Worm (Caenorhabditis elegans) whole organism, L2 larva: ENCODE results near the gene idpp-7.

Experiments
- C34F6.9 ChIP-seq: fragments of 150-350 bp; optimal IDR thresholded peaks from 2 replicates; lab custom pipeline; 2014; ENCODE audit warnings: missing biosample characterization, missing genetic modification characterization
- F13H6.1 ChIP-seq: sonication (generic microtip); optimal IDR thresholded peaks from 2 replicates; lab custom pipeline; 2016; ENCODE audit warnings: missing genetic modification characterization, missing compliant biosample characterization
- R02D3.7 ChIP-seq: fragments of 150-350 bp; optimal IDR thresholded peaks from 2 replicates; lab custom pipeline; 2014; ENCODE audit warnings: missing biosample characterization, missing genetic modification characterization
- ZK546.5 ChIP-seq: sonication (generic microtip); optimal IDR thresholded peaks from 2 replicates; lab custom pipeline; 2017; ENCODE audit warnings: missing biosample characterization, missing genetic modification characterization
- alr-1 ChIP-seq: fragments of 150-350 bp; optimal IDR thresholded peaks from 2 replicates; lab custom pipeline; 2014; ENCODE audit warnings: missing biosample characterization, missing genetic modification characterization
- blmp-1 ChIP-seq: sonication (generic microtip); optimal IDR thresholded peaks from 2 replicates; lab custom pipeline; 2017; ENCODE audit warnings: missing genetic modification characterization, mild to moderate bottlenecking, missing compliant biosample characterization, antibody characterized with exemption, moderate library complexity; ENCODE audit not compliant: insufficient read depth
- crh-2 ChIP-seq: sonication (generic microtip); optimal IDR thresholded peaks from 2 replicates; lab custom pipeline; 2017; ENCODE audit warnings: missing biosample characterization, missing genetic modification characterization
- dmd-4 ChIP-seq: sonication (generic microtip); optimal IDR thresholded peaks from 2 replicates; lab custom pipeline; 2017; ENCODE audit warnings: missing biosample characterization, missing genetic modification characterization
- egl-27 ChIP-seq: sonication (generic microtip); optimal IDR thresholded peaks from 3 replicates; lab custom pipeline; 2017; ENCODE audit warnings: missing biosample characterization, missing genetic modification reagents, missing genetic modification characterization
- fos-1 ChIP-seq: fragments of 150-350 bp; optimal IDR thresholded peaks from 2 replicates; lab custom pipeline; 2014; ENCODE audit warnings: missing biosample characterization, missing genetic modification characterization
- gmeb-1 ChIP-seq: fragments of 150-350 bp; optimal IDR thresholded peaks from 2 replicates; lab custom pipeline; 2014; ENCODE audit warnings: missing biosample characterization, missing genetic modification characterization
- lin-11 ChIP-seq: fragments of 150-350 bp; sonication (generic microtip); optimal IDR thresholded peaks from 2 replicates; lab custom pipeline; 2014; ENCODE audit warnings: missing biosample characterization, missing genetic modification characterization, inconsistent platforms, mixed read lengths
- lin-39 ChIP-seq: fragments of 150-350 bp; optimal IDR thresholded peaks from 2 replicates; lab custom pipeline; 2014; ENCODE audit warnings: missing biosample characterization, missing genetic modification reagents, missing genetic modification characterization
- mbf-1 ChIP-seq: sonication (generic microtip); optimal IDR thresholded peaks from 2 replicates; lab custom pipeline; 2017; ENCODE audit warnings: missing biosample characterization, missing genetic modification characterization
- mdl-1 ChIP-seq, 2 experiments: fragments of 150-350 bp in 1 of 2; sonication (generic microtip) in 1 of 2; optimal IDR thresholded peaks; 2 replicates each; lab custom pipeline; 2017; ENCODE audit warnings: missing biosample characterization in 2 of 2, missing genetic modification characterization in 2 of 2
- nhr-12 ChIP-seq: fragments of 150-350 bp; optimal IDR thresholded peaks from 2 replicates; lab custom pipeline; 2014; ENCODE audit warnings: missing biosample characterization, missing genetic modification characterization
- nhr-129 ChIP-seq: fragments of 150-350 bp; optimal IDR thresholded peaks from 2 replicates; lab custom pipeline; 2014; ENCODE audit warnings: missing biosample characterization, missing genetic modification characterization
- nhr-21 ChIP-seq: fragments of 150-350 bp; optimal IDR thresholded peaks from 2 replicates; lab custom pipeline; 2014; ENCODE audit warnings: missing biosample characterization, missing genetic modification characterization
- nhr-23 ChIP-seq: fragments of 150-350 bp; optimal IDR thresholded peaks from 2 replicates; lab custom pipeline; 2014; ENCODE audit warnings: missing biosample characterization, missing genetic modification reagents, missing genetic modification characterization
- nhr-25 ChIP-seq: fragments of 150-350 bp; sonication (generic microtip); optimal IDR thresholded peaks from 3 replicates; lab custom pipeline; 2014; ENCODE audit warnings: missing biosample characterization, missing genetic modification characterization
- nhr-6 ChIP-seq: fragments of 150-350 bp; optimal IDR thresholded peaks from 2 replicates; lab custom pipeline; 2014; ENCODE audit warnings: missing biosample characterization, missing genetic modification characterization
- nhr-77 ChIP-seq: fragments of 150-350 bp; optimal IDR thresholded peaks from 2 replicates; lab custom pipeline; 2014; ENCODE audit warnings: missing biosample characterization, missing genetic modification characterization
- peb-1 ChIP-seq: fragments of 150-350 bp; optimal IDR thresholded peaks from 2 replicates; lab custom pipeline; 2014; ENCODE audit warnings: missing biosample characterization, missing genetic modification characterization
- skn-1 ChIP-seq: sonication (generic microtip); optimal IDR thresholded peaks from 2 replicates; lab custom pipeline; 2017; ENCODE audit warnings: missing biosample characterization, missing genetic modification characterization
- sma-3 ChIP-seq: sonication (generic microtip); optimal IDR thresholded peaks from 2 replicates; lab custom pipeline; 2016; ENCODE audit warnings: missing genetic modification reagents, missing genetic modification characterization, missing compliant biosample characterization
- sma-9 ChIP-seq, 2 experiments: fragments of 150-350 bp in 1 of 2; sonication (generic microtip) in 1 of 2; optimal IDR thresholded peaks; 2 replicates each; lab custom pipeline; 2014 to 2016; ENCODE audit warnings: missing genetic modification characterization in 2 of 2, mild to moderate bottlenecking in 1 of 2, missing biosample characterization in 1 of 2, missing compliant biosample characterization in 1 of 2, missing genetic modification reagents in 1 of 2, moderate library complexity in 1 of 2
- snpc-4 ChIP-seq: fragments of 150-350 bp; optimal IDR thresholded peaks from 2 replicates; lab custom pipeline; 2014; ENCODE audit warnings: missing biosample characterization, missing genetic modification characterization
- unc-55 ChIP-seq: fragments of 150-350 bp; sonication (generic microtip); optimal IDR thresholded peaks from 3 replicates; lab custom pipeline; 2014; ENCODE audit warnings: missing biosample characterization, missing genetic modification reagents, missing genetic modification characterization
- unc-62 ChIP-seq: fragments of 150-350 bp; optimal IDR thresholded peaks from 2 replicates; lab custom pipeline; 2014; ENCODE audit warnings: missing biosample characterization, missing genetic modification reagents, missing genetic modification characterization
- zag-1 ChIP-seq: fragments of 150-350 bp; optimal IDR thresholded peaks from 2 replicates; lab custom pipeline; 2014; ENCODE audit warnings: missing biosample characterization, missing genetic modification characterization
- ztf-11 ChIP-seq: sonication (generic microtip); optimal IDR thresholded peaks from 2 replicates; lab custom pipeline; 2017; ENCODE audit warnings: missing biosample characterization, missing genetic modification characterization
- ztf-4 ChIP-seq: fragments of 150-350 bp; optimal IDR thresholded peaks from 2 replicates; lab custom pipeline; 2014; ENCODE audit warnings: missing biosample characterization, missing genetic modification characterization

The idpp-7 gene

ce11 chrIV:12688370-12688769 is 31.4 kb upstream of the idpp-7 start, which contains the start of gene T23B5.3:
T23B5.3 (plus strand) TSS chrIV:12688670.
- TF ChIP-seq unc-62 (GFP tag; lab: Kevin White, UChicago) = no peak
- TF ChIP-seq ztf-11 (tag; lab: Kevin White, UChicago) = no peak
- no peak for TF ChIP-seq nhr-6 (tag; lab: Kevin White, UChicago)
- no peak for TF ChIP-seq R02D3.7
- no peak for TF ChIP-seq nhr-23
- TF ChIP-seq alr-1 (tag; lab: Kevin White, UChicago) = no peak
- TF ChIP-seq mbf-1 (tag; lab: Kevin White, UChicago) = no peak
- TF ChIP-seq dmd-4 (tag; lab: Kevin White, UChicago) = no peak
- TF ChIP-seq C34F6.9 (tag; lab: Kevin White, UChicago) = no peak
- TF ChIP-seq peb-1 (tag; lab: Kevin White, UChicago) = no peak
- TF ChIP-seq skn-1 (tag; lab: Kevin White, UChicago) = no peak
- no peak for TF ChIP-seq blmp-1
- no peak for TF ChIP-seq nhr-25
- no peak for TF ChIP-seq lin-11 (tag; lab: Kevin White, UChicago)

ce11 chrIV:12689292-12689691 is 30.5 kb upstream of the idpp-7 start:
- TF ChIP-seq sma-9 (GFP tag; optimal IDR thresholded peaks at IDR 0.05; lab: Kevin White, UChicago) (no peak), sma-9 (tag; optimal IDR thresholded peaks at IDR 0.05; lab: Kevin White, UChicago) (no peak), nhr-21 (no peak)

- peak; percentile 4 for TF ChIP-seq crh-2
- no peak for TF ChIP-seq nhr-129 (tag; lab: Kevin White, UChicago)
- TF ChIP-seq egl-27 (tag; lab: Kevin White, UChicago) = peak; percentile 7
- TF ChIP-seq zag-1 (tag; lab: Kevin White, UChicago) = no peak
- no peak for TF ChIP-seq ZK546.5
- TF ChIP-seq mbf-1 (tag; lab: Kevin White, UChicago) = no peak
- TF ChIP-seq C34F6.9 (tag; lab: Kevin White, UChicago) = no peak
- no peak for TF ChIP-seq unc-55 (GFP tag; lab: Kevin White, UChicago)
- TF ChIP-seq fos-1 (tag; lab: Kevin White, UChicago) = peak; percentile 94
- no peak for TF ChIP-seq dmd-4 (tag; lab: Kevin White, UChicago)
- no peak for TF ChIP-seq mdl-1 (tag; optimal IDR thresholded peaks at IDR 0.05; lab: Kevin White, UChicago)
- peak; percentile 33 for TF ChIP-seq sma-9 (GFP tag; optimal IDR thresholded peaks at IDR 0.05; lab: Kevin White, UChicago)
- TF ChIP-seq sma-9 (tag; optimal IDR thresholded peaks at IDR 0.05; lab: Kevin White, UChicago) = no peak
- no peak for TF ChIP-seq lin-39 (tag; lab: Kevin White, UChicago)
- no peak for TF ChIP-seq unc-62 (GFP tag; lab: Kevin White, UChicago)
- TF ChIP-seq sma-3 (GFP tag; lab: Kevin White, UChicago) = no peak
- no peak for TF ChIP-seq gmeb-1 (tag; lab: Kevin White, UChicago)
- no peak for TF ChIP-seq snpc-4 (tag; lab: Kevin White, UChicago)
- TF ChIP-seq nhr-77 (tag; lab: Kevin White, UChicago) = no peak
Observed at ce11 chrIV:12689709-12690142, 30.0 kb upstream of the idpp-7 start.

- TF ChIP-seq dmd-4 (tag; lab: Kevin White, UChicago) = no peak
- TF ChIP-seq R02D3.7 = no peak
- peak; percentile 24 for TF ChIP-seq gmeb-1 (tag; lab: Kevin White, UChicago)
- TF ChIP-seq nhr-12 = no peak
- no peak for TF ChIP-seq ztf-4
- peak; percentile 23 for TF ChIP-seq F13H6.1 (tag; lab: Kevin White, UChicago)
- peak; percentile 79 for TF ChIP-seq fos-1 (tag; lab: Kevin White, UChicago)
Observed at ce11 chrIV:12698880-12699279, 20.9 kb upstream of the idpp-7 start.

ce11 chrIV:12700204-12700603 is 19.6 kb upstream of the idpp-7 start:
- TF ChIP-seq fos-1 (tag; lab: Kevin White, UChicago) (peak; percentile 75), nhr-129 (tag; lab: Kevin White, UChicago) (no peak)

ce11 chrIV:12700944-12701343 is 18.8 kb upstream of the idpp-7 start:
- TF ChIP-seq crh-2 = no peak
- TF ChIP-seq fos-1 (tag; lab: Kevin White, UChicago) = peak; percentile 15
